Worm (Caenorhabditis elegans) whole organism, mixed stage, embryonic: ENCODE measurements around the gene gmpr-1.

Source experiments
- ces-1 ChIP-seq: fragments of 150-350 bp; optimal IDR thresholded peaks from 2 replicates; lab custom pipeline; 2014; ENCODE audit warnings: missing biosample characterization, missing genetic modification reagents, missing genetic modification characterization
- elt-3 ChIP-seq: fragments of 150-350 bp; optimal IDR thresholded peaks from 2 replicates; lab custom pipeline; 2014; ENCODE audit warnings: missing biosample characterization, missing genetic modification characterization
- nhr-28 ChIP-seq: fragments of 150-350 bp; optimal IDR thresholded peaks from 2 replicates; lab custom pipeline; 2014; ENCODE audit warnings: missing biosample characterization, missing genetic modification characterization
- pha-4 ChIP-seq: fragments of 150-350 bp; optimal IDR thresholded peaks from 2 replicates; lab custom pipeline; 2018; ENCODE audit warnings: missing biosample characterization, missing genetic modification reagents, missing genetic modification characterization
- unc-62 ChIP-seq: fragments of 150-350 bp; optimal IDR thresholded peaks from 2 replicates; lab custom pipeline; 2014; ENCODE audit warnings: missing biosample characterization, missing genetic modification reagents, missing genetic modification characterization
- ztf-11 ChIP-seq: fragments of 150-350 bp; optimal IDR thresholded peaks from 2 replicates; lab custom pipeline; 2014; ENCODE audit warnings: missing biosample characterization, missing genetic modification characterization

- TF ChIP-seq ces-1 (GFP tag; lab: Kevin White, UChicago) (no peak), nhr-28 (tag; lab: Kevin White, UChicago) (no peak), pha-4 (tag; lab: Kevin White, UChicago) (no peak), unc-62 (GFP tag; lab: Kevin White, UChicago) (no peak), ztf-11 (tag; lab: Kevin White, UChicago) (no peak), elt-3 (no peak)
These were observed 25.1 kb upstream of the gmpr-1 start, which contains the start of gene F13A2.3 for ce11 chrV:4396257-4396656.
